Fruit fly (Drosophila melanogaster) whole organism, embryonic: ENCODE measurements around the gene Dbp73D.

Experiments used
- C15 ChIP-seq: fragments of 200-800 bp; sonication (Bioruptor generic); IDR thresholded peaks from 3 replicates; pipeline ENCODE4 v1.3.6; 2022; ENCODE audit warnings: missing biosample characterization, missing genetic modification characterization
- CG10274 ChIP-seq: fragments of 200-800 bp; sonication (Bioruptor generic); optimal IDR thresholded peaks from 3 replicates; lab custom pipeline; 2017; ENCODE audit warnings: missing biosample characterization, mild to moderate bottlenecking, missing genetic modification characterization
- CG11696 ChIP-seq: fragments of 200-800 bp; sonication (Bioruptor generic); IDR thresholded peaks from 2 replicates; pipeline ENCODE4 v1.3.6; 2022; ENCODE audit warnings: missing biosample characterization, missing genetic modification characterization
- CG13296 ChIP-seq: fragments of 200-800 bp; sonication (Bioruptor generic); optimal IDR thresholded peaks from 3 replicates; lab custom pipeline; 2018; ENCODE audit warnings: missing biosample characterization, mild to moderate bottlenecking, missing genetic modification characterization
- CG14965 ChIP-seq: fragments of 200-800 bp; sonication (Bioruptor generic); optimal IDR thresholded peaks from 2 replicates; lab custom pipeline; 2016; ENCODE audit warnings: missing biosample characterization, missing genetic modification characterization, borderline replicate concordance
- CG15269 ChIP-seq: fragments of 200-800 bp; sonication (Bioruptor generic); optimal IDR thresholded peaks from 2 replicates; lab custom pipeline; 2018; ENCODE audit warnings: missing biosample characterization, mild to moderate bottlenecking, missing genetic modification characterization, moderate library complexity
- CG15601 ChIP-seq: fragments of 200-800 bp; sonication (Bioruptor generic); optimal IDR thresholded peaks from 3 replicates; lab custom pipeline; 2019; ENCODE audit warnings: missing biosample characterization, mild to moderate bottlenecking, missing genetic modification characterization, moderate library complexity
- CG17359 ChIP-seq: fragments of 200-800 bp; sonication (Bioruptor generic); optimal IDR thresholded peaks from 3 replicates; lab custom pipeline; 2018; ENCODE audit warnings: missing biosample characterization, mild to moderate bottlenecking, missing genetic modification characterization, moderate library complexity
- CG2678 ChIP-seq: fragments of 200-800 bp; sonication (Bioruptor generic); optimal IDR thresholded peaks from 3 replicates; lab custom pipeline; 2019; ENCODE audit warnings: missing biosample characterization, mild to moderate bottlenecking, missing genetic modification characterization, moderate library complexity
- CG31365 ChIP-seq: fragments of 200-800 bp; sonication (Bioruptor generic); optimal IDR thresholded peaks from 2 replicates; lab custom pipeline; 2018; ENCODE audit warnings: missing biosample characterization, mild to moderate bottlenecking, missing genetic modification characterization
- CG32772 ChIP-seq: fragments of 200-800 bp; sonication (Bioruptor generic); IDR thresholded peaks from 2 replicates; pipeline ENCODE4 v1.3.6; 2022; ENCODE audit warnings: missing biosample characterization, missing genetic modification characterization
- CG5180 ChIP-seq: fragments of 200-800 bp; sonication (Bioruptor generic); optimal IDR thresholded peaks from 3 replicates; lab custom pipeline; 2017; ENCODE audit warnings: missing biosample characterization, missing genetic modification characterization, mild to moderate bottlenecking, moderate library complexity, missing genetic modification reagents
- CG6765 ChIP-seq: fragments of 200-800 bp; sonication (Bioruptor generic); optimal IDR thresholded peaks from 3 replicates; lab custom pipeline; 2017; ENCODE audit warnings: missing biosample characterization, mild to moderate bottlenecking, missing genetic modification characterization
- CG7745 ChIP-seq: fragments of 200-800 bp; sonication (Bioruptor generic); optimal IDR thresholded peaks from 2 replicates; lab custom pipeline; 2018; ENCODE audit warnings: missing biosample characterization, mild to moderate bottlenecking, missing genetic modification characterization, moderate library complexity
- CG7963 ChIP-seq: fragments of 200-800 bp; sonication (Bioruptor generic); IDR thresholded peaks from 3 replicates; pipeline ENCODE4 v1.3.6; 2022; ENCODE audit warnings: missing biosample characterization, missing genetic modification characterization; ENCODE audit not compliant: partially characterized antibody
- CG8924 ChIP-seq: fragments of 200-800 bp; optimal IDR thresholded peaks from 3 replicates; lab custom pipeline; 2019; ENCODE audit warnings: missing biosample characterization, mild to moderate bottlenecking, missing genetic modification characterization, moderate library complexity
- CHES-1-like ChIP-seq: fragments of 200-800 bp; sonication (Bioruptor generic); optimal IDR thresholded peaks from 2 replicates; lab custom pipeline; 2016; ENCODE audit warnings: missing biosample characterization, missing genetic modification characterization
- Deaf1 ChIP-seq: fragments of 200-800 bp; optimal IDR thresholded peaks from 3 replicates; lab custom pipeline; 2019; ENCODE audit warnings: missing biosample characterization, mild to moderate bottlenecking, missing genetic modification characterization, moderate library complexity
- Dip2 ChIP-seq: fragments of 200-800 bp; sonication (Bioruptor generic); IDR thresholded peaks from 2 replicates; pipeline ENCODE4 v1.3.6; 2022; ENCODE audit warnings: missing biosample characterization, missing genetic modification characterization
- E2f2 ChIP-seq: fragments of 200-800 bp; sonication (Bioruptor generic); IDR thresholded peaks from 2 replicates; pipeline ENCODE4 v1.3.6; 2022; ENCODE audit warnings: missing biosample characterization, missing genetic modification characterization
- Ets65A ChIP-seq: fragments of 200-800 bp; sonication (Bioruptor generic); peaks from one replicate; lab custom pipeline; 2016; ENCODE audit warnings: missing biosample characterization, missing genetic modification characterization
- Fer3 ChIP-seq: fragments of 200-800 bp; sonication (Bioruptor generic); optimal IDR thresholded peaks from 2 replicates; lab custom pipeline; 2018; ENCODE audit warnings: missing biosample characterization, mild to moderate bottlenecking, missing genetic modification characterization, moderate library complexity
- HLHmδ ChIP-seq: fragments of 200-800 bp; sonication (Bioruptor generic); optimal IDR thresholded peaks from 2 replicates; lab custom pipeline; 2018; ENCODE audit warnings: missing biosample characterization, mild to moderate bottlenecking, missing genetic modification characterization, moderate library complexity
- Hr51 ChIP-seq, 2 experiments: fragments of 200-800 bp; sonication (Bioruptor generic); optimal IDR thresholded peaks; 2 replicates in 1 of 2; 3 replicates in 1 of 2; lab custom pipeline; 2016 to 2018; ENCODE audit warnings: missing biosample characterization in 2 of 2, missing genetic modification characterization in 2 of 2, mild to moderate bottlenecking in 1 of 2, moderate library complexity in 1 of 2
- Kr ChIP-seq: fragments of 200-800 bp; sonication (Bioruptor generic); optimal IDR thresholded peaks from 2 replicates; lab custom pipeline; 2017; ENCODE audit warnings: missing biosample characterization, mild to moderate bottlenecking, missing genetic modification characterization
- Max ChIP-seq: fragments of 200-800 bp; sonication (Bioruptor generic); optimal IDR thresholded peaks from 2 replicates; lab custom pipeline; 2016; ENCODE audit warnings: missing biosample characterization, mild to moderate bottlenecking, missing genetic modification characterization
- Nf-YB ChIP-seq: fragments of 200-800 bp; sonication (Bioruptor generic); optimal IDR thresholded peaks from 3 replicates; lab custom pipeline; 2019; ENCODE audit warnings: missing biosample characterization, mild to moderate bottlenecking, missing genetic modification characterization, moderate library complexity
- Sox100B ChIP-seq: fragments of 200-800 bp; sonication (Bioruptor generic); optimal IDR thresholded peaks from 3 replicates; lab custom pipeline; 2018; ENCODE audit warnings: missing biosample characterization, mild to moderate bottlenecking, missing genetic modification characterization
- Sox102F ChIP-seq: fragments of 200-800 bp; sonication (Bioruptor generic); optimal IDR thresholded peaks from 2 replicates; lab custom pipeline; 2018; ENCODE audit warnings: missing biosample characterization, mild to moderate bottlenecking, missing genetic modification characterization, moderate library complexity
- Stat92E ChIP-seq, 3 experiments: fragments of >200 bp in 2 of 3; fragments of 200-800 bp in 1 of 3; sonication (Bioruptor generic) in 1 of 3; optimal IDR thresholded peaks; 2 replicates each; lab custom pipeline; 2017 to 2019; ENCODE audit warnings: missing biosample characterization in 3 of 3, missing genetic modification characterization in 3 of 3, mild to moderate bottlenecking in 1 of 3, moderate library complexity in 1 of 3
- ara ChIP-seq: fragments of 200-800 bp; sonication (Bioruptor generic); IDR thresholded peaks from 2 replicates; pipeline ENCODE4 v1.3.6; 2022; ENCODE audit warnings: missing biosample characterization, missing genetic modification characterization
- crol ChIP-seq: fragments of 200-800 bp; sonication (Bioruptor generic); IDR thresholded peaks from 2 replicates; pipeline ENCODE4 v1.3.6; 2022; ENCODE audit warnings: missing biosample characterization, missing genetic modification characterization
- dm ChIP-seq: fragments of 200-800 bp; sonication (Bioruptor generic); optimal IDR thresholded peaks from 3 replicates; lab custom pipeline; 2016; ENCODE audit warnings: missing biosample characterization, missing genetic modification characterization
- en ChIP-seq: fragments of 200-800 bp; sonication (Bioruptor generic); optimal IDR thresholded peaks from 2 replicates; lab custom pipeline; 2016; ENCODE audit warnings: missing biosample characterization, missing genetic modification characterization
- fd102C ChIP-seq: fragments of 200-800 bp; sonication (Bioruptor generic); optimal IDR thresholded peaks from 2 replicates; lab custom pipeline; 2018; ENCODE audit warnings: missing biosample characterization, mild to moderate bottlenecking, missing genetic modification characterization, moderate library complexity
- fu2 ChIP-seq: fragments of 200-800 bp; sonication (Bioruptor generic); optimal IDR thresholded peaks from 2 replicates; lab custom pipeline; 2016; ENCODE audit warnings: missing biosample characterization, missing genetic modification characterization
- gcm2 ChIP-seq: fragments of 200-800 bp; sonication (Bioruptor generic); optimal IDR thresholded peaks from 2 replicates; lab custom pipeline; 2016; ENCODE audit warnings: missing biosample characterization, missing genetic modification characterization
- grn ChIP-seq: fragments of 200-800 bp; sonication (Bioruptor generic); optimal IDR thresholded peaks from 3 replicates; lab custom pipeline; 2017; ENCODE audit warnings: missing biosample characterization, missing genetic modification characterization
- ind ChIP-seq: fragments of 200-800 bp; sonication (Bioruptor generic); optimal IDR thresholded peaks from 3 replicates; lab custom pipeline; 2016; ENCODE audit warnings: missing biosample characterization, missing genetic modification characterization
- lilli ChIP-seq: fragments of 200-800 bp; sonication (Bioruptor generic); optimal IDR thresholded peaks from 3 replicates; lab custom pipeline; 2016; ENCODE audit warnings: missing biosample characterization, missing genetic modification characterization
- lola ChIP-seq, 3 experiments: fragments of >200 bp in 2 of 3; fragments of 200-800 bp in 1 of 3; sonication (Bioruptor generic) in 1 of 3; optimal IDR thresholded peaks; 2 replicates each; lab custom pipeline; 2017 to 2019; ENCODE audit warnings: missing biosample characterization in 3 of 3, missing genetic modification characterization in 3 of 3, mild to moderate bottlenecking in 1 of 3, moderate library complexity in 1 of 3
- luna ChIP-seq: fragments of 200-800 bp; sonication (Bioruptor generic); optimal IDR thresholded peaks from 2 replicates; lab custom pipeline; 2016; ENCODE audit warnings: missing biosample characterization, missing genetic modification characterization
- odd ChIP-seq: fragments of 200-800 bp; sonication (Bioruptor generic); optimal IDR thresholded peaks from 2 replicates; lab custom pipeline; 2017; ENCODE audit warnings: missing biosample characterization, mild to moderate bottlenecking, missing genetic modification characterization
- org-1 ChIP-seq: fragments of 200-800 bp; sonication (Bioruptor generic); optimal IDR thresholded peaks from 2 replicates; lab custom pipeline; 2017; ENCODE audit warnings: missing biosample characterization, missing genetic modification characterization
- peb ChIP-seq: fragments of 200-800 bp; sonication (Bioruptor generic); IDR thresholded peaks from 2 replicates; pipeline ENCODE4 v1.3.6; 2022; ENCODE audit warnings: missing biosample characterization, missing genetic modification characterization
- sc ChIP-seq, 3 experiments: fragments of >200 bp in 2 of 3; fragments of 200-800 bp in 1 of 3; sonication (Bioruptor generic) in 1 of 3; optimal IDR thresholded peaks; 2 replicates in 2 of 3; 3 replicates in 1 of 3; lab custom pipeline; 2017; ENCODE audit warnings: mild to moderate bottlenecking in 1 of 3, missing biosample characterization in 1 of 3, missing genetic modification characterization in 1 of 3, missing genetic modification reagents in 1 of 3
- seq ChIP-seq: fragments of 200-800 bp; sonication (Bioruptor generic); IDR thresholded peaks from 2 replicates; pipeline ENCODE4 v1.3.6; 2022; ENCODE audit warnings: missing biosample characterization, missing genetic modification characterization
- tll ChIP-seq, 2 experiments: fragments of 200-800 bp in 1 of 2; fragments of >200 bp in 1 of 2; sonication (Bioruptor generic) in 1 of 2; optimal IDR thresholded peaks; 2 replicates each; lab custom pipeline; 2017 to 2019; ENCODE audit warnings: missing biosample characterization in 2 of 2, missing genetic modification characterization in 2 of 2, mild to moderate bottlenecking in 1 of 2, moderate library complexity in 1 of 2
- ttk ChIP-seq: fragments of 200-800 bp; sonication (Bioruptor generic); IDR thresholded peaks from 2 replicates; pipeline ENCODE4 v2.1.2; 2022; ENCODE audit warnings: missing biosample characterization, missing genetic modification characterization
- unpg ChIP-seq: fragments of 200-800 bp; sonication (Bioruptor generic); optimal IDR thresholded peaks from 3 replicates; lab custom pipeline; 2018; ENCODE audit warnings: missing biosample characterization, mild to moderate bottlenecking, missing genetic modification characterization, moderate library complexity

Dbp73D gene

DNA sequence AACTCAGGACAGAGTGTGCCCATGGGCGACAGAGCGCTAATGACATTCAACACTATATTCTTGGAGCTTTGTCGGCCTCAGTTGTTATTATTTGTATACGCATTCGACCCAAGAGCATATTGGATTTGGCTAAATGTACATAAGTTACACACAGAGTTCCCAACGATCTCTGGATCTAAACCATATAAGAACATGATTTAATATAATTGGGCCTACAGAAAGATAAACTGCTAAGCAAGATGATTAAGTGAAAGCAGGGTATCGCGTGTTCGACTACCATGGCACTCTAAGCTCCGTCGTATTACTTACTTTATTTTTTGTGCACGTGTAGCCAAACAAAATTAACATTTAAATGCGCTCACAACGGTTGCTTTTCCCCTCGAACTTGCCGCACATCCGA lies 29.7 kb upstream of the Dbp73D start (continued):
- TF ChIP-seq Hr51 (GFP tag; optimal IDR thresholded peaks at IDR 0.05; lab: Kevin White, UChicago) (peak in 1 of 2 experiments; percentile 11), odd (no peak), Kr (no peak), CG10274 (GFP tag; lab: Kevin White, UChicago) (no peak), lilli (GFP tag; lab: Kevin White, UChicago) (peak; percentile 35), Max (GFP tag; lab: Kevin White, UChicago) (no peak), Sox102F (GFP tag; lab: Kevin White, UChicago) (peak; percentile 63), CG15269 (tag; lab: Kevin White, UChicago) (peak; percentile 32), ttk (GFP tag; lab: Robert Waterston, UW) (no peak), fu2 (no peak), Ets65A (GFP tag; lab: Kevin White, UChicago) (peak; percentile 92), CG13296 (GFP tag; lab: Kevin White, UChicago) (no peak), unpg (GFP tag; lab: Kevin White, UChicago) (peak; percentile 46), CG31365 (tag; lab: Kevin White, UChicago) (no peak), org-1 (GFP tag; lab: Kevin White, UChicago) (no peak), CG14965 (GFP tag; lab: Kevin White, UChicago) (no peak), peb (GFP tag; lab: Robert Waterston, UW) (no peak), CG5180 (GFP tag; lab: Kevin White, UChicago) (no peak), Fer3 (tag; lab: Kevin White, UChicago) (peak; percentile 5), grn (no peak), Dip2 (no peak), Nf-YB (GFP tag; lab: Kevin White, UChicago) (no peak), HLHmδ (GFP tag; lab: Kevin White, UChicago) (no peak), CG2678 (tag; lab: Kevin White, UChicago) (peak; percentile 39), luna (GFP tag; lab: Kevin White, UChicago) (no peak), crol (GFP tag; lab: Robert Waterston, UW) (0 out of 2 replicates have a peak, but pooled peaks have one; percentile 1), CG15601 (tag; lab: Kevin White, UChicago) (peak; percentile 60), CG6765 (no peak), E2f2 (GFP tag; lab: Robert Waterston, UW) (no peak), gcm2 (GFP tag; lab: Kevin White, UChicago) (no peak), sc (optimal IDR thresholded peaks at IDR 0.05; lab: Kevin White, UChicago) (no peak), sc (GFP tag; optimal IDR thresholded peaks at IDR 0.05; lab: Kevin White, UChicago) (peak; percentile 36), tll (GFP tag; optimal IDR thresholded peaks at IDR 0.05; lab: Kevin White, UChicago) (no peak), fd102C (GFP tag; lab: Kevin White, UChicago) (no peak), ind (GFP tag; lab: Kevin White, UChicago) (no peak), Stat92E (GFP tag; optimal IDR thresholded peaks at IDR 0.05; lab: Kevin White, UChicago) (no peak), en (GFP tag; lab: Kevin White, UChicago) (no peak), CG7963 (no peak), CG11696 (no peak), CG32772 (no peak), CG17359 (peak; percentile 46), lola (GFP tag; optimal IDR thresholded peaks at IDR 0.05; lab: Kevin White, UChicago) (peak in 1 of 3 experiments; percentile 55), dm (GFP tag; lab: Kevin White, UChicago) (peak; percentile 10), CHES-1-like (GFP tag; lab: Kevin White, UChicago) (no peak), Deaf1 (tag; lab: Kevin White, UChicago) (no peak), CG8924 (peak; percentile 26), ara (GFP tag; lab: Robert Waterston, UW) (no peak; the same call in 1 of the 2 replicates), C15 (no peak), CG7745 (no peak), Sox100B (GFP tag; lab: Kevin White, UChicago) (no peak), seq (no peak)
